Fruit fly (Drosophila melanogaster) whole organism, adult: Measurements from ENCODE around the gene CG46505.
"Not testable (repeated sequence)": the region's sequence is repeated elsewhere in the genome, so short reads cannot be mapped to it uniquely, and the experiment has no call there.

ENCODE experiments used
- CG11617 ChIP-seq: fragments of 200-800 bp; sonication (Bioruptor generic); optimal IDR thresholded peaks from 2 replicates; lab custom pipeline; 2017; ENCODE audit warnings: mild to moderate bottlenecking, missing biosample characterization, missing genetic modification reagents, missing genetic modification characterization
- CG14711 ChIP-seq: fragments of 200-800 bp; sonication (Bioruptor generic); optimal IDR thresholded peaks from 2 replicates; lab custom pipeline; 2018; ENCODE audit warnings: missing biosample characterization, mild to moderate bottlenecking, missing genetic modification characterization, moderate library complexity
- CG33017 ChIP-seq: fragments of 200-800 bp; sonication (Bioruptor generic); optimal IDR thresholded peaks from 2 replicates; lab custom pipeline; 2018; ENCODE audit warnings: missing biosample characterization, mild to moderate bottlenecking, missing genetic modification characterization, moderate library complexity
- CG5204 ChIP-seq: fragments of 200-800 bp; sonication (Bioruptor generic); optimal IDR thresholded peaks from 2 replicates; lab custom pipeline; 2016; ENCODE audit warnings: missing biosample characterization, missing genetic modification characterization
- CG7045 ChIP-seq: fragments of 200-800 bp; sonication (Bioruptor generic); optimal IDR thresholded peaks from 2 replicates; lab custom pipeline; 2017; ENCODE audit warnings: missing biosample characterization, mild to moderate bottlenecking, missing genetic modification characterization
- CG7101 ChIP-seq: fragments of 200-800 bp; sonication (Bioruptor generic); optimal IDR thresholded peaks from 2 replicates; lab custom pipeline; 2018; ENCODE audit warnings: missing biosample characterization, mild to moderate bottlenecking, missing genetic modification characterization, moderate library complexity
- Clk ChIP-seq: fragments of 200-800 bp; sonication (Bioruptor generic); optimal IDR thresholded peaks from 2 replicates; lab custom pipeline; 2017; ENCODE audit warnings: missing biosample characterization, missing genetic modification characterization
- Crg-1 ChIP-seq: fragments of 200-800 bp; sonication (Bioruptor generic); optimal IDR thresholded peaks from 2 replicates; lab custom pipeline; 2016; ENCODE audit warnings: missing biosample characterization, missing genetic modification characterization
- Mnt ChIP-seq: fragments of 200-800 bp; sonication (Bioruptor generic); optimal IDR thresholded peaks from 2 replicates; lab custom pipeline; 2016; ENCODE audit warnings: missing biosample characterization, mild to moderate bottlenecking, missing genetic modification characterization
- bab1 ChIP-seq: fragments of 200-800 bp; sonication (Bioruptor generic); optimal IDR thresholded peaks from 3 replicates; lab custom pipeline; 2019; ENCODE audit warnings: missing biosample characterization, mild to moderate bottlenecking, missing genetic modification characterization, moderate library complexity
- cic ChIP-seq: fragments of 200-800 bp; sonication (Bioruptor generic); optimal IDR thresholded peaks from 2 replicates; lab custom pipeline; 2017; ENCODE audit warnings: missing biosample characterization, mild to moderate bottlenecking, missing genetic modification characterization, moderate library complexity
- cnc ChIP-seq, 2 experiments: fragments of >200 bp; optimal IDR thresholded peaks; 2 replicates each; lab custom pipeline; 2017
- kay ChIP-seq: fragments of 200-800 bp; sonication (Bioruptor generic); peaks from one replicate; lab custom pipeline; 2016; ENCODE audit warnings: missing biosample characterization, missing genetic modification characterization, borderline replicate concordance
- ovo ChIP-seq: fragments of 200-800 bp; sonication (Bioruptor generic); optimal IDR thresholded peaks from 2 replicates; lab custom pipeline; 2016; ENCODE audit warnings: missing biosample characterization, missing genetic modification characterization
- pad ChIP-seq: fragments of 200-800 bp; sonication (Bioruptor generic); optimal IDR thresholded peaks from 3 replicates; lab custom pipeline; 2017; ENCODE audit warnings: missing biosample characterization, missing genetic modification characterization, mild to moderate bottlenecking, moderate library complexity, missing genetic modification reagents
- toe ChIP-seq: fragments of 200-800 bp; sonication (Bioruptor generic); optimal IDR thresholded peaks from 2 replicates; lab custom pipeline; 2016; ENCODE audit warnings: missing biosample characterization, missing genetic modification characterization

CG46505 gene

DNA sequence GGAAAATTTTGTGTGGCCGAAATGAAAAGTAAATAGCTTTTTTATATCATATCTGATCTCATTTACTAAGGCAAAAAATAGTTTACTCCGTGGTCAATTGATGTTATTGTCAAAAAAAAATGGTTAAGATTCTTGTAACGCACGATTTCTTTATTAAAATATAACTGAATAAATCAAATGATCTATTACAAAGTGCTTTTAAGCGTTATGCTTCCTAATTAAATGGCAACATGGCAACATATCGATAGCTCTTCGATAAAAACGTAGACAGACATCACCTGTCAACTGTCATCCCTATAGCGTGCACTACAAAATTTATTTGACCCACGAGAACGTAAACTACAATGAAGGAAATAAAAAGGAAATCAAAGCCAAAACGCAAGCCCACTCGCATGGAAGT is at the start of gene CG46505:
CG46505 (plus strand) TSS at position 301 of the 400 bp plus-strand sequence.
- not testable (repeated sequence) for TF ChIP-seq CG33017; CG14711 (tag; lab: Kevin White, UChicago); CG11617 (GFP tag; lab: Kevin White, UChicago)

DNA sequence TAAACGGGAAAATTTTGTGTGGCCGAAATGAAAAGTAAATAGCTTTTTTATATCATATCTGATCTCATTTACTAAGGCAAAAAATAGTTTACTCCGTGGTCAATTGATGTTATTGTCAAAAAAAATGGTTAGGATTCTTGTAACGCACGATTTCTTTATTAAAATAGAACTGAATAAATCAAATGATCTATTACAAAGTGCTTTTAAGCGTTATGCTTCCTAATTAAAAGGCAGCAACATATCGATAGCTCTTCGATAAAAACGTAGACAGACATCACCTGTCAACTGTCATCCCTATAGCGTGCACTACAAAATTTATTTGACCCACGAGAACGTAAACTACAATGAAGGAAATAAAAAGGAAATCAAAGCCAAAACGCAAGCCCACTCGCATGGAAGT is 9.9 kb upstream of the CG46505 start, which contains the start of gene CG40813:
CG40813 (plus strand) TSS at position 301 of the 400 bp plus-strand sequence.
- not testable (repeated sequence) for TF ChIP-seq CG7045 (GFP tag; lab: Kevin White, UChicago); ovo; Clk (GFP tag; lab: Kevin White, UChicago)

dm6 chrX:22147489-22147888 is 5.2 kb upstream of the CG46505 start, which contains the start of gene CG46504:
Gene CG46504 (plus strand): TSS chrX:22147789.
- not testable (repeated sequence) for TF ChIP-seq pad, Mnt, toe (GFP tag; lab: Kevin White, UChicago)

dm6 chrX:22157587-22157986 is 4.9 kb downstream of the CG46505 start, which contains the start of gene CG46506:
Gene CG46506 (plus strand): TSS chrX:22157887.
- not testable (repeated sequence) for TF ChIP-seq CG5204; CG11617 (GFP tag; lab: Kevin White, UChicago); toe (GFP tag; lab: Kevin White, UChicago)

dm6 chrX:22162623-22163022 is 10.0 kb downstream of the CG46505 start, which contains the start of gene CG46507:
Gene CG46507 (plus strand): TSS chrX:22162923.
- not testable (repeated sequence) for TF ChIP-seq pad (GFP tag; lab: Kevin White, UChicago); CG14711 (tag; lab: Kevin White, UChicago); cic (GFP tag; lab: Kevin White, UChicago)

dm6 chrX:22167355-22167754 is 14.7 kb downstream of the CG46505 start, which contains the start of gene CG46508:
Gene CG46508 (plus strand): TSS chrX:22167655.
- not testable (repeated sequence) for TF ChIP-seq CG7101 (tag; lab: Kevin White, UChicago); cic (GFP tag; lab: Kevin White, UChicago); toe (GFP tag; lab: Kevin White, UChicago)

dm6 chrX:22172341-22172740 is 19.7 kb downstream of the CG46505 start, which contains the start of gene CG46509:
Gene CG46509 (plus strand): TSS chrX:22172641.
- not testable (repeated sequence) for TF ChIP-seq Mnt (GFP tag; lab: Kevin White, UChicago); CG11617 (GFP tag; lab: Kevin White, UChicago); cnc (optimal IDR thresholded peaks at IDR 0.05; lab: Kevin White, UChicago)

- not testable (repeated sequence) for TF ChIP-seq cnc (optimal IDR thresholded peaks at IDR 0.05; lab: Kevin White, UChicago); toe (GFP tag; lab: Kevin White, UChicago); kay
Observed at dm6 chrX:22177205-22177604, 24.6 kb downstream of the CG46505 start, which contains the start of gene CG46510. Gene CG46510 (plus strand): TSS chrX:22177505.

DNA sequence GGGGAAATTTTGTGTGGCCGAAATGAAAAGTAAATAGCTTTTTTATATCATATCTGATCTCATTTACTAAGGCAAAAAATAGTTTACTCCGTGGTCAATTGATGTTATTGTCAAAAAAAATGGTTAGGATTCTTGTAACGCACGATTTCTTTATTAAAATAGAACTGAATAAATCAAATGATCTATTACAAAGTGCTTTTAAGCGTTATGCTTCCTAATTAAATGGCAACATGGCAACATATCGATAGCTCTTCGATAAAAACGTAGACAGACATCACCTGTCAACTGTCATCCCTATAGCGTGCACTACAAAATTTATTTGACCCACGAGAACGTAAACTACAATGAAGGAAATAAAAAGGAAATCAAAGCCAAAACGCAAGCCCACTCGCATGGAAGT is 29.6 kb downstream of the CG46505 start, which contains the start of gene CG46511:
CG46511 (plus strand) TSS at position 301 of the 400 bp plus-strand sequence.
- TF ChIP-seq bab1; Crg-1 (GFP tag; lab: Kevin White, UChicago); CG7045 (GFP tag; lab: Kevin White, UChicago): not testable (repeated sequence)

- TF ChIP-seq ovo; pad (GFP tag; lab: Kevin White, UChicago); CG7101 (tag; lab: Kevin White, UChicago): not testable (repeated sequence)
Observed at dm6 chrX:22187070-22187469, 34.4 kb downstream of the CG46505 start, which contains the start of gene CG46512. Gene CG46512 (plus strand): TSS chrX:22187370.
